Fruit fly (Drosophila melanogaster) whole organism, pupa: ENCODE measurements around the gene Jon65Ai.

Experiments used
- CG10348 ChIP-seq: fragments of 200-800 bp; sonication (Bioruptor generic); IDR thresholded peaks from 2 replicates; pipeline ENCODE4 v1.3.6; 2022; ENCODE audit warnings: missing biosample characterization, missing genetic modification characterization
- CG13204 ChIP-seq: fragments of 200-800 bp; sonication (Bioruptor generic); optimal IDR thresholded peaks from 2 replicates; lab custom pipeline; 2018; ENCODE audit warnings: missing biosample characterization, mild to moderate bottlenecking, missing genetic modification characterization, moderate library complexity
- CG14655 ChIP-seq: fragments of 200-800 bp; sonication (Bioruptor generic); optimal IDR thresholded peaks from 3 replicates; lab custom pipeline; 2017; ENCODE audit warnings: mild to moderate bottlenecking, missing biosample characterization, missing genetic modification reagents, missing genetic modification characterization
- CG15710 ChIP-seq: fragments of 200-800 bp; sonication (Bioruptor generic); optimal IDR thresholded peaks from 2 replicates; lab custom pipeline; 2018; ENCODE audit warnings: missing biosample characterization, mild to moderate bottlenecking, missing genetic modification characterization, moderate library complexity
- CG4496 ChIP-seq: fragments of 200-800 bp; sonication (Bioruptor generic); IDR thresholded peaks from 3 replicates; pipeline ENCODE4 v1.3.6; 2022; ENCODE audit warnings: missing biosample characterization, missing genetic modification characterization
- D1 ChIP-seq: fragments of 200-800 bp; sonication (Bioruptor generic); optimal IDR thresholded peaks from 2 replicates; lab custom pipeline; 2018; ENCODE audit warnings: missing biosample characterization, mild to moderate bottlenecking, missing genetic modification characterization, moderate library complexity
- Ets98B ChIP-seq: fragments of 200-800 bp; sonication (Bioruptor generic); IDR thresholded peaks from 2 replicates; pipeline ENCODE4 v1.3.6; 2022; ENCODE audit warnings: missing biosample characterization, missing genetic modification characterization
- gl ChIP-seq: fragments of 200-800 bp; sonication (Bioruptor generic); optimal IDR thresholded peaks from 2 replicates; lab custom pipeline; 2018; ENCODE audit warnings: missing biosample characterization, mild to moderate bottlenecking, missing genetic modification characterization

DNA sequence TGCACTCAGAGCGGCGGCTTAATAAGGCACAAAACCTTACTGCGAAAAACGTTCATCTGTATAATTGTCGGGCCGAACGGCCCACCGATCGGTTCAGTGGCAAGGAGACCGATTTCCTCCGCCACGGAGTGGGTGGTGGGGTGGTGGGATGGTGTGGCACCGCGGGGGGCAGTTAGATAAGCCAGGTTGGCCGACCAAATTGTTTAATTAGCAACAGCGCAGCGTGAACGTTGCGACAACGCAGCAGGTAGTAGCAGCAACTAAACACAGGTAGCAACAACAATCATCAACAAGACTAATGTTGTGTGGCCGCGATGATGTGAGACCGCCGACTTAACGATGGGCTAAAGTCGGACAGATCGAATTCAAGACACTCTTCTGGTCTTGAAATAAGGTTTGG lies 13.9 kb upstream of the Jon65Ai start:
- TF ChIP-seq CG10348 (GFP tag; lab: Robert Waterston, UW) = no peak
- TF ChIP-seq Ets98B (GFP tag; lab: Robert Waterston, UW) = no peak
- no peak for TF ChIP-seq CG14655
- no peak for TF ChIP-seq D1
- no peak for TF ChIP-seq CG13204 (GFP tag; lab: Kevin White, UChicago)
- TF ChIP-seq CG4496 = no peak
- TF ChIP-seq CG15710 (tag; lab: Kevin White, UChicago) = no peak
- TF ChIP-seq gl = no peak
